Fruit fly (Drosophila melanogaster): ENCODE data around the gene RpL23A.

DNA sequence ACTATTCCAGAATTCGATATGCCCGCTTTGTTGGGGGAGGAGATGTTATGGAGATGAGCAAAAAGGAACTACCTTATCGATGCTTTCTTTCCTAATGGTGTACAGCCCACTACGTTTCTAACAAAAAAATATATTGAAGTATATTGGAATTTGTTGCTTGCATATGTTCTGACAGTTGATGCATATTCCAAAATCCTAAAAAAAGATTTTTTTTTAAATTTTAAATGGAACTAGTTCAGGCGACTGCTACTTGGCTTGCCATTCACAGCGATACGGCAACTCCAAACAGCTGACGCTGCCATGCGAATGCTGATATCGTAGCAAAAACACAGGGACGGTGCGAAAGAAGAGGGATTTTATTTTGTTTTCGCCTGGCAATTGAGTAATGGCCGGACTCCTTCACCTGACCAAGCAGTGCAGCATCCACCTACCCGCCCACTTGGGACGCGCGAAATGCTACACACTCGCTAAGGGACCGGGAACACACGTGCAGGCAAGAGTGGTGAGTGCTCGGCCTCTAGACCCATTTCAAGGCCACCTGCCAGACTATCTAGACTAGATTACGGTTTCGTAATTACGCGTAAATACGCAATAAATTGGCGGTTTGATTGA is 50.2 kb downstream of the RpL23A start, which contains the start of the genes CG13926, ABCB7 and CG33230:
- TF ChIP-seq CG8478 (optimal IDR thresholded peaks at IDR 0.05) (no peak), psq (optimal IDR thresholded peaks at IDR 0.05) (no peak), EcR (GFP tag; optimal IDR thresholded peaks at IDR 0.05) (no peak), pan (optimal IDR thresholded peaks at IDR 0.05) (no peak), usp (GFP tag; optimal IDR thresholded peaks at IDR 0.05) (no peak), Dll (optimal IDR thresholded peaks at IDR 0.05) (no peak)

Measured in whole organism.